Fruit fly (Drosophila melanogaster) whole organism, embryonic: ENCODE measurements around the gene nop5.

Experiments
- BtbVII ChIP-seq: fragments of 200-800 bp; sonication (Bioruptor generic); optimal IDR thresholded peaks from 3 replicates; lab custom pipeline; 2017; ENCODE audit warnings: missing biosample characterization, mild to moderate bottlenecking, missing genetic modification characterization
- CG10959 ChIP-seq: fragments of 200-800 bp; sonication (Bioruptor generic); IDR thresholded peaks from 2 replicates; pipeline ENCODE4 v1.3.6; 2022; ENCODE audit warnings: missing biosample characterization, missing genetic modification characterization
- CG11085 ChIP-seq: fragments of 200-800 bp; sonication (Bioruptor generic); IDR thresholded peaks from 2 replicates; pipeline ENCODE4 v1.3.6; 2022; ENCODE audit warnings: missing biosample characterization, missing genetic modification characterization
- CG13287 ChIP-seq: fragments of 200-800 bp; sonication (Bioruptor generic); IDR thresholded peaks from 2 replicates; pipeline ENCODE4 v1.3.6; 2022; ENCODE audit warnings: missing biosample characterization, missing genetic modification characterization; ENCODE audit not compliant: partially characterized antibody
- CG14014 ChIP-seq: fragments of 200-800 bp; sonication (Bioruptor generic); IDR thresholded peaks from 2 replicates; pipeline ENCODE4 v1.3.6; 2022; ENCODE audit warnings: missing biosample characterization, missing genetic modification characterization
- CG14441 ChIP-seq: fragments of 200-800 bp; sonication (Bioruptor generic); IDR thresholded peaks from 2 replicates; pipeline ENCODE4 v1.3.6; 2022; ENCODE audit warnings: missing biosample characterization, missing genetic modification characterization
- CG15269 ChIP-seq: fragments of 200-800 bp; sonication (Bioruptor generic); optimal IDR thresholded peaks from 2 replicates; lab custom pipeline; 2018; ENCODE audit warnings: missing biosample characterization, mild to moderate bottlenecking, missing genetic modification characterization, moderate library complexity
- CG17568 ChIP-seq: fragments of 200-800 bp; sonication (Bioruptor generic); optimal IDR thresholded peaks from 2 replicates; lab custom pipeline; 2018; ENCODE audit warnings: missing biosample characterization, mild to moderate bottlenecking, missing genetic modification characterization, moderate library complexity
- CG18619 ChIP-seq: fragments of 200-800 bp; sonication (Bioruptor generic); optimal IDR thresholded peaks from 3 replicates; lab custom pipeline; 2017; ENCODE audit warnings: missing biosample characterization, mild to moderate bottlenecking, missing genetic modification characterization
- CG2129 ChIP-seq: fragments of 200-800 bp; sonication (Bioruptor generic); IDR thresholded peaks from 2 replicates; pipeline ENCODE4 v1.3.6; 2022; ENCODE audit warnings: missing biosample characterization, missing genetic modification characterization; ENCODE audit not compliant: partially characterized antibody
- CG2712 ChIP-seq: fragments of 200-800 bp; optimal IDR thresholded peaks from 3 replicates; lab custom pipeline; 2019; ENCODE audit warnings: missing biosample characterization, mild to moderate bottlenecking, missing genetic modification characterization, moderate library complexity
- CG30020 ChIP-seq: fragments of 200-800 bp; optimal IDR thresholded peaks from 2 replicates; lab custom pipeline; 2019; ENCODE audit warnings: missing biosample characterization, mild to moderate bottlenecking, missing genetic modification characterization, moderate library complexity
- CG4360 ChIP-seq: fragments of 200-800 bp; sonication (Bioruptor generic); IDR thresholded peaks from 2 replicates; pipeline ENCODE4 v1.3.6; 2022; ENCODE audit warnings: missing biosample characterization, missing genetic modification characterization
- CG6683 ChIP-seq: fragments of 200-800 bp; sonication (Bioruptor generic); optimal IDR thresholded peaks from 2 replicates; lab custom pipeline; 2017; ENCODE audit warnings: missing biosample characterization, mild to moderate bottlenecking, missing genetic modification characterization, missing genetic modification reagents
- CG6765 ChIP-seq: fragments of 200-800 bp; sonication (Bioruptor generic); optimal IDR thresholded peaks from 3 replicates; lab custom pipeline; 2017; ENCODE audit warnings: missing biosample characterization, mild to moderate bottlenecking, missing genetic modification characterization
- CG7963 ChIP-seq: fragments of 200-800 bp; sonication (Bioruptor generic); IDR thresholded peaks from 3 replicates; pipeline ENCODE4 v1.3.6; 2022; ENCODE audit warnings: missing biosample characterization, missing genetic modification characterization; ENCODE audit not compliant: partially characterized antibody
- CG8290 ChIP-seq, 3 experiments: fragments of 200-800 bp; sonication (Bioruptor generic); optimal IDR thresholded peaks; 2 replicates each; lab custom pipeline; 2016 to 2019; ENCODE audit warnings: missing biosample characterization in 3 of 3, missing genetic modification characterization in 3 of 3, mild to moderate bottlenecking in 2 of 3, moderate library complexity in 1 of 3
- CG8924 ChIP-seq: fragments of 200-800 bp; optimal IDR thresholded peaks from 3 replicates; lab custom pipeline; 2019; ENCODE audit warnings: missing biosample characterization, mild to moderate bottlenecking, missing genetic modification characterization, moderate library complexity
- Dip2 ChIP-seq: fragments of 200-800 bp; sonication (Bioruptor generic); IDR thresholded peaks from 2 replicates; pipeline ENCODE4 v1.3.6; 2022; ENCODE audit warnings: missing biosample characterization, missing genetic modification characterization
- Dip3 ChIP-seq: fragments of 200-800 bp; sonication (Bioruptor generic); optimal IDR thresholded peaks from 3 replicates; lab custom pipeline; 2016; ENCODE audit warnings: missing biosample characterization, missing genetic modification characterization
- E2f1 ChIP-seq: fragments of 200-800 bp; sonication (Bioruptor generic); IDR thresholded peaks from 2 replicates; pipeline ENCODE4 v1.3.6; 2022; ENCODE audit warnings: missing biosample characterization, missing genetic modification characterization
- Elba2 ChIP-seq: fragments of 200-800 bp; sonication (Bioruptor generic); optimal IDR thresholded peaks from 3 replicates; lab custom pipeline; 2016; ENCODE audit warnings: missing biosample characterization, missing genetic modification characterization
- Lhr ChIP-seq: fragments of 200-800 bp; sonication (Bioruptor generic); optimal IDR thresholded peaks from 3 replicates; lab custom pipeline; 2017; ENCODE audit warnings: mild to moderate bottlenecking, missing biosample characterization, missing genetic modification reagents, missing genetic modification characterization
- MESR4 ChIP-seq: fragments of 200-800 bp; sonication (Bioruptor generic); optimal IDR thresholded peaks from 2 replicates; lab custom pipeline; 2018; ENCODE audit warnings: missing biosample characterization, mild to moderate bottlenecking, missing genetic modification characterization, moderate library complexity
- MTF-1 ChIP-seq: fragments of 200-800 bp; sonication (Bioruptor generic); optimal IDR thresholded peaks from 2 replicates; lab custom pipeline; 2018; ENCODE audit warnings: missing biosample characterization, mild to moderate bottlenecking, missing genetic modification characterization, borderline replicate concordance
- Mes4 ChIP-seq: fragments of 200-800 bp; sonication (Bioruptor generic); optimal IDR thresholded peaks from 2 replicates; lab custom pipeline; 2016; ENCODE audit warnings: missing biosample characterization, missing genetic modification characterization
- NK7.1 ChIP-seq: fragments of 200-800 bp; sonication (Bioruptor generic); optimal IDR thresholded peaks from 3 replicates; lab custom pipeline; 2016; ENCODE audit warnings: missing biosample characterization, missing genetic modification characterization
- Nf-YB ChIP-seq: fragments of 200-800 bp; sonication (Bioruptor generic); optimal IDR thresholded peaks from 3 replicates; lab custom pipeline; 2019; ENCODE audit warnings: missing biosample characterization, mild to moderate bottlenecking, missing genetic modification characterization, moderate library complexity
- Tbp ChIP-seq: fragments of >200 bp; optimal IDR thresholded peaks from 2 replicates; lab custom pipeline; 2018; ENCODE audit warnings: missing biosample characterization, missing genetic modification characterization
- YL-1 ChIP-seq: fragments of 200-800 bp; sonication (Bioruptor generic); optimal IDR thresholded peaks from 3 replicates; lab custom pipeline; 2017; ENCODE audit warnings: missing biosample characterization, mild to moderate bottlenecking, missing genetic modification characterization
- az2 ChIP-seq: fragments of 200-800 bp; sonication (Bioruptor generic); optimal IDR thresholded peaks from 3 replicates; lab custom pipeline; 2016; ENCODE audit warnings: missing biosample characterization, missing genetic modification characterization
- bowl ChIP-seq: fragments of 200-800 bp; sonication (Bioruptor generic); IDR thresholded peaks from 2 replicates; pipeline ENCODE4 v1.3.6; 2022; ENCODE audit warnings: missing biosample characterization, missing genetic modification characterization
- bsh ChIP-seq, 2 experiments: fragments of 200-800 bp; sonication (Bioruptor generic); optimal IDR thresholded peaks; 2 replicates each; lab custom pipeline; 2017 to 2018; ENCODE audit warnings: mild to moderate bottlenecking in 2 of 2, missing biosample characterization in 2 of 2, missing genetic modification characterization in 2 of 2, moderate library complexity in 1 of 2
- btn ChIP-seq: fragments of 200-800 bp; sonication (Bioruptor generic); optimal IDR thresholded peaks from 2 replicates; lab custom pipeline; 2016; ENCODE audit warnings: missing biosample characterization, missing genetic modification characterization
- cato ChIP-seq: fragments of 200-800 bp; sonication (Bioruptor generic); optimal IDR thresholded peaks from 2 replicates; lab custom pipeline; 2016; ENCODE audit warnings: missing biosample characterization, missing genetic modification characterization, borderline replicate concordance
- crc ChIP-seq: fragments of 200-800 bp; sonication (Bioruptor generic); optimal IDR thresholded peaks from 2 replicates; lab custom pipeline; 2016; ENCODE audit warnings: missing biosample characterization, missing genetic modification characterization
- dysf ChIP-seq: fragments of 200-800 bp; sonication (Bioruptor generic); IDR thresholded peaks from 3 replicates; pipeline ENCODE4 v1.3.6; 2022; ENCODE audit warnings: missing biosample characterization, missing genetic modification characterization
- fd102C ChIP-seq: fragments of 200-800 bp; sonication (Bioruptor generic); optimal IDR thresholded peaks from 2 replicates; lab custom pipeline; 2018; ENCODE audit warnings: missing biosample characterization, mild to moderate bottlenecking, missing genetic modification characterization, moderate library complexity
- gfzf ChIP-seq: fragments of 200-800 bp; sonication (Bioruptor generic); optimal IDR thresholded peaks from 2 replicates; lab custom pipeline; 2016; ENCODE audit warnings: missing biosample characterization, mild to moderate bottlenecking, missing genetic modification characterization, moderate library complexity
- jigr1 ChIP-seq: fragments of 200-800 bp; sonication (Bioruptor generic); IDR thresholded peaks from 3 replicates; pipeline ENCODE4 v1.3.6; 2022; ENCODE audit warnings: missing biosample characterization, missing genetic modification characterization
- jing ChIP-seq: fragments of 200-800 bp; sonication (Bioruptor generic); optimal IDR thresholded peaks from 2 replicates; lab custom pipeline; 2018; ENCODE audit warnings: missing biosample characterization, mild to moderate bottlenecking, missing genetic modification characterization
- kni ChIP-seq: fragments of 200-800 bp; sonication (Bioruptor generic); optimal IDR thresholded peaks from 3 replicates; lab custom pipeline; 2017; ENCODE audit warnings: mild to moderate bottlenecking, missing biosample characterization, missing genetic modification reagents, missing genetic modification characterization
- lab ChIP-seq: fragments of 200-800 bp; sonication (Bioruptor generic); optimal IDR thresholded peaks from 3 replicates; lab custom pipeline; 2017; ENCODE audit warnings: missing biosample characterization, missing genetic modification characterization, mild to moderate bottlenecking, moderate library complexity, missing genetic modification reagents
- maf-S ChIP-seq: fragments of 200-800 bp; sonication (Bioruptor generic); optimal IDR thresholded peaks from 2 replicates; lab custom pipeline; 2016; ENCODE audit warnings: missing biosample characterization, missing genetic modification characterization
- sens-2 ChIP-seq: fragments of 200-800 bp; sonication (Bioruptor generic); IDR thresholded peaks from 2 replicates; pipeline ENCODE4 v1.3.6; 2022; ENCODE audit warnings: missing biosample characterization, missing genetic modification characterization
- sna ChIP-seq: fragments of 200-800 bp; sonication (Bioruptor generic); IDR thresholded peaks from 2 replicates; pipeline ENCODE4 v1.3.6; 2022; ENCODE audit warnings: missing biosample characterization, missing genetic modification characterization; ENCODE audit not compliant: partially characterized antibody
- sug ChIP-seq: fragments of 200-800 bp; optimal IDR thresholded peaks from 2 replicates; lab custom pipeline; 2019; ENCODE audit warnings: missing biosample characterization, mild to moderate bottlenecking, missing genetic modification characterization, moderate library complexity
- ttk ChIP-seq: fragments of 200-800 bp; sonication (Bioruptor generic); IDR thresholded peaks from 2 replicates; pipeline ENCODE4 v2.1.2; 2022; ENCODE audit warnings: missing biosample characterization, missing genetic modification characterization
- zen ChIP-seq: fragments of 200-800 bp; sonication (Bioruptor generic); optimal IDR thresholded peaks from 3 replicates; lab custom pipeline; 2018; ENCODE audit warnings: missing biosample characterization, mild to moderate bottlenecking, missing genetic modification characterization, moderate library complexity

nop5 gene

dm6 chr2L:6922091-6922753 is 3.7 kb upstream of the nop5 start (continued):
- no peak for TF ChIP-seq MTF-1 (GFP tag; lab: Kevin White, UChicago)
- no peak for TF ChIP-seq CG11085 (GFP tag; lab: Robert Waterston, UW)
- no peak for TF ChIP-seq sug (tag; lab: Kevin White, UChicago)
- peak; percentile 65 for TF ChIP-seq Dip3 (GFP tag; lab: Kevin White, UChicago)
- no peak for TF ChIP-seq MESR4 (GFP tag; lab: Kevin White, UChicago)
- no peak for TF ChIP-seq CG6765
- peak; percentile 65 to 85 for TF ChIP-seq bsh (GFP tag; optimal IDR thresholded peaks at IDR 0.05; lab: Kevin White, UChicago)
- no peak for TF ChIP-seq Dip2
- TF ChIP-seq NK7.1 (GFP tag; lab: Kevin White, UChicago) = peak; percentile 33
- peak; percentile 37 for TF ChIP-seq Elba2 (GFP tag; lab: Kevin White, UChicago)
- peak; percentile 70 for TF ChIP-seq zen (tag; lab: Kevin White, UChicago)
- peak; percentile 50 for TF ChIP-seq CG18619 (GFP tag; lab: Kevin White, UChicago)
- no peak for TF ChIP-seq Tbp (GFP tag; lab: Kevin White, UChicago)
- TF ChIP-seq CG13287 (GFP tag; lab: Robert Waterston, UW) = no peak
- TF ChIP-seq btn (GFP tag; lab: Kevin White, UChicago) = peak; percentile 21
- TF ChIP-seq CG7963 (GFP tag; lab: Robert Waterston, UW) = no peak
- TF ChIP-seq E2f1 = peak; percentile 53; the same call in 1 of the 2 replicates
- TF ChIP-seq CG2712 (tag; lab: Kevin White, UChicago) = peak; percentile 78
- peak; percentile 43; the same call in 1 of the 2 replicates for TF ChIP-seq bowl (GFP tag; lab: Robert Waterston, UW)
- TF ChIP-seq ttk = no peak
- no peak for TF ChIP-seq sens-2 (GFP tag; lab: Robert Waterston, UW)
- no peak for TF ChIP-seq fd102C (GFP tag; lab: Kevin White, UChicago)
- no peak for TF ChIP-seq jigr1 (GFP tag; lab: Robert Waterston, UW)
- TF ChIP-seq CG6683 (GFP tag; lab: Kevin White, UChicago) = no peak
- no peak for TF ChIP-seq CG30020 (tag; lab: Kevin White, UChicago)
- no peak for TF ChIP-seq Nf-YB (GFP tag; lab: Kevin White, UChicago)
- TF ChIP-seq az2 = peak; percentile 75
- peak; percentile 96 for TF ChIP-seq CG4360 (GFP tag; lab: Robert Waterston, UW)
- peak; percentile 31 for TF ChIP-seq kni
- TF ChIP-seq Lhr (GFP tag; lab: Kevin White, UChicago) = no peak
- TF ChIP-seq Mes4 = peak; percentile 66
- no peak for TF ChIP-seq BtbVII (GFP tag; lab: Kevin White, UChicago)
- TF ChIP-seq CG15269 (tag; lab: Kevin White, UChicago) = no peak
- TF ChIP-seq sna = no peak
- no peak for TF ChIP-seq jing (GFP tag; lab: Kevin White, UChicago)
- peak; percentile 84; the same call in 1 of the 2 replicates for TF ChIP-seq CG14014
- TF ChIP-seq CG14441 (GFP tag; lab: Robert Waterston, UW) = no peak
- peak; percentile 70 for TF ChIP-seq CG8924 (tag; lab: Kevin White, UChicago)
- TF ChIP-seq YL-1 (GFP tag; lab: Kevin White, UChicago) = no peak
- TF ChIP-seq gfzf = no peak
- peak; percentile 57 for TF ChIP-seq maf-S (GFP tag; lab: Kevin White, UChicago)
- no peak; the same call in 2 of the 3 replicates for TF ChIP-seq dysf
- peak; percentile 76 for TF ChIP-seq lab (GFP tag; lab: Kevin White, UChicago)
- TF ChIP-seq CG17568 (GFP tag; lab: Kevin White, UChicago) = peak; percentile 77
- no peak for TF ChIP-seq CG2129 (GFP tag; lab: Robert Waterston, UW)
- TF ChIP-seq crc (GFP tag; lab: Kevin White, UChicago) = peak; percentile 79
- no peak for TF ChIP-seq CG10959
- peak; percentile 58 for TF ChIP-seq CG8290 (GFP tag; optimal IDR thresholded peaks at IDR 0.05; lab: Kevin White, UChicago)
- TF ChIP-seq CG8290 (tag; optimal IDR thresholded peaks at IDR 0.05; lab: Kevin White, UChicago) = no peak
- TF ChIP-seq cato (GFP tag; lab: Kevin White, UChicago) = peak; percentile 8
